Fruit fly (Drosophila melanogaster) whole organism, embryonic: ENCODE results near the gene mRpL13.

Experiments used
- Antp ChIP-seq: fragments of 200-800 bp; sonication (Bioruptor generic); optimal IDR thresholded peaks from 3 replicates; lab custom pipeline; 2016; ENCODE audit warnings: missing biosample characterization, missing genetic modification characterization
- CG10147 ChIP-seq: fragments of 200-800 bp; sonication (Bioruptor generic); optimal IDR thresholded peaks from 2 replicates; lab custom pipeline; 2019; ENCODE audit warnings: missing biosample characterization, mild to moderate bottlenecking, missing genetic modification characterization, moderate library complexity
- CG10267 ChIP-seq: fragments of 200-800 bp; sonication (Bioruptor generic); optimal IDR thresholded peaks from 2 replicates; lab custom pipeline; 2018; ENCODE audit warnings: missing biosample characterization, mild to moderate bottlenecking, missing genetic modification characterization, moderate library complexity
- CG11696 ChIP-seq: fragments of 200-800 bp; sonication (Bioruptor generic); IDR thresholded peaks from 2 replicates; pipeline ENCODE4 v1.3.6; 2022; ENCODE audit warnings: missing biosample characterization, missing genetic modification characterization
- CG12071 ChIP-seq: fragments of 200-800 bp; sonication (Bioruptor generic); optimal IDR thresholded peaks from 3 replicates; lab custom pipeline; 2018; ENCODE audit warnings: missing biosample characterization, mild to moderate bottlenecking, missing genetic modification characterization
- CG14965 ChIP-seq: fragments of 200-800 bp; sonication (Bioruptor generic); optimal IDR thresholded peaks from 2 replicates; lab custom pipeline; 2016; ENCODE audit warnings: missing biosample characterization, missing genetic modification characterization, borderline replicate concordance
- CG15696 ChIP-seq: fragments of 200-800 bp; sonication (Bioruptor generic); optimal IDR thresholded peaks from 2 replicates; lab custom pipeline; 2019; ENCODE audit warnings: missing biosample characterization, mild to moderate bottlenecking, missing genetic modification characterization, moderate library complexity
- CG17359 ChIP-seq: fragments of 200-800 bp; sonication (Bioruptor generic); optimal IDR thresholded peaks from 3 replicates; lab custom pipeline; 2018; ENCODE audit warnings: missing biosample characterization, mild to moderate bottlenecking, missing genetic modification characterization, moderate library complexity
- CG1792 ChIP-seq: fragments of 200-800 bp; sonication (Bioruptor generic); optimal IDR thresholded peaks from 2 replicates; lab custom pipeline; 2016; ENCODE audit warnings: missing biosample characterization, missing genetic modification characterization
- CG18262 ChIP-seq: fragments of 200-800 bp; optimal IDR thresholded peaks from 3 replicates; lab custom pipeline; 2019; ENCODE audit warnings: missing biosample characterization, mild to moderate bottlenecking, missing genetic modification characterization, moderate library complexity
- CG2875 ChIP-seq: fragments of 200-800 bp; sonication (Bioruptor generic); optimal IDR thresholded peaks from 2 replicates; lab custom pipeline; 2017; ENCODE audit warnings: missing biosample characterization, mild to moderate bottlenecking, missing genetic modification characterization, missing genetic modification reagents
- CG31224 ChIP-seq: fragments of 200-800 bp; sonication (Bioruptor generic); IDR thresholded peaks from 2 replicates; pipeline ENCODE4 v1.3.6; 2022; ENCODE audit warnings: missing biosample characterization, missing genetic modification characterization
- CG3163 ChIP-seq: fragments of 200-800 bp; sonication (Bioruptor generic); optimal IDR thresholded peaks from 3 replicates; lab custom pipeline; 2016; ENCODE audit warnings: missing biosample characterization, missing genetic modification characterization
- CG32532 ChIP-seq: fragments of 200-800 bp; sonication (Bioruptor generic); IDR thresholded peaks from 2 replicates; pipeline ENCODE4 v1.3.6; 2022; ENCODE audit warnings: missing biosample characterization, missing genetic modification characterization
- CG32767 ChIP-seq: fragments of 200-800 bp; sonication (Bioruptor generic); IDR thresholded peaks from 2 replicates; pipeline ENCODE4 v1.3.6; 2022; ENCODE audit warnings: missing biosample characterization, missing genetic modification characterization
- CG42726 ChIP-seq: fragments of 200-800 bp; sonication (Bioruptor generic); IDR thresholded peaks from 2 replicates; pipeline ENCODE4 v1.3.6; 2022; ENCODE audit warnings: missing biosample characterization, missing genetic modification characterization; ENCODE audit not compliant: partially characterized antibody
- CG43689 ChIP-seq: fragments of 200-800 bp; sonication (Bioruptor generic); IDR thresholded peaks from 2 replicates; pipeline ENCODE4 v1.3.6; 2022; ENCODE audit warnings: missing biosample characterization, missing genetic modification characterization
- CG4707 ChIP-seq: fragments of 200-800 bp; sonication (Bioruptor generic); optimal IDR thresholded peaks from 2 replicates; lab custom pipeline; 2018; ENCODE audit warnings: missing biosample characterization, mild to moderate bottlenecking, missing genetic modification characterization, moderate library complexity
- CG5245 ChIP-seq: fragments of 200-800 bp; sonication (Bioruptor generic); optimal IDR thresholded peaks from 3 replicates; lab custom pipeline; 2016; ENCODE audit warnings: missing biosample characterization, missing genetic modification characterization
- CG7556 ChIP-seq: fragments of 200-800 bp; sonication (Bioruptor generic); optimal IDR thresholded peaks from 2 replicates; lab custom pipeline; 2017; ENCODE audit warnings: missing biosample characterization, mild to moderate bottlenecking, missing genetic modification characterization
- CG7928 ChIP-seq: fragments of 200-800 bp; sonication (Bioruptor generic); optimal IDR thresholded peaks from 2 replicates; lab custom pipeline; 2017; ENCODE audit warnings: missing biosample characterization, mild to moderate bottlenecking, missing genetic modification characterization
- CG8089 ChIP-seq: fragments of 200-800 bp; sonication (Bioruptor generic); optimal IDR thresholded peaks from 3 replicates; lab custom pipeline; 2016; ENCODE audit warnings: missing biosample characterization, missing genetic modification characterization
- D ChIP-seq, 2 experiments: fragments of 200-800 bp in 1 of 2; fragments of >200 bp in 1 of 2; sonication (Bioruptor generic) in 1 of 2; optimal IDR thresholded peaks; 2 replicates in 1 of 2; 3 replicates in 1 of 2; lab custom pipeline; 2017; ENCODE audit warnings: mild to moderate bottlenecking in 1 of 2, missing biosample characterization in 1 of 2, missing genetic modification characterization in 1 of 2, missing genetic modification reagents in 1 of 2
- Fer2 ChIP-seq: fragments of 200-800 bp; sonication (Bioruptor generic); optimal IDR thresholded peaks from 2 replicates; lab custom pipeline; 2018; ENCODE audit warnings: missing biosample characterization, mild to moderate bottlenecking, missing genetic modification characterization, moderate library complexity
- Mad ChIP-seq: fragments of 200-800 bp; sonication (Bioruptor generic); optimal IDR thresholded peaks from 2 replicates; lab custom pipeline; 2016; ENCODE audit warnings: missing biosample characterization, missing genetic modification characterization
- Mrtf ChIP-seq: fragments of 200-800 bp; sonication (Bioruptor generic); IDR thresholded peaks from 3 replicates; pipeline ENCODE4 v1.3.6; 2022; ENCODE audit warnings: missing biosample characterization, missing genetic modification characterization
- Oli ChIP-seq: fragments of 200-800 bp; sonication (Bioruptor generic); optimal IDR thresholded peaks from 2 replicates; lab custom pipeline; 2018; ENCODE audit warnings: missing biosample characterization, mild to moderate bottlenecking, missing genetic modification characterization, moderate library complexity
- PHDP ChIP-seq: fragments of 200-800 bp; sonication (Bioruptor generic); optimal IDR thresholded peaks from 3 replicates; lab custom pipeline; 2018; ENCODE audit warnings: missing biosample characterization, mild to moderate bottlenecking, missing genetic modification characterization, moderate library complexity
- Sin3A ChIP-seq: fragments of >200 bp; optimal IDR thresholded peaks from 2 replicates; lab custom pipeline; 2018
- Stat92E ChIP-seq, 3 experiments: fragments of >200 bp in 2 of 3; fragments of 200-800 bp in 1 of 3; sonication (Bioruptor generic) in 1 of 3; optimal IDR thresholded peaks; 2 replicates each; lab custom pipeline; 2017 to 2019; ENCODE audit warnings: missing biosample characterization in 3 of 3, missing genetic modification characterization in 3 of 3, mild to moderate bottlenecking in 1 of 3, moderate library complexity in 1 of 3
- ac ChIP-seq: fragments of 200-800 bp; sonication (Bioruptor generic); optimal IDR thresholded peaks from 3 replicates; lab custom pipeline; 2017; ENCODE audit warnings: missing biosample characterization, mild to moderate bottlenecking, missing genetic modification characterization
- amos ChIP-seq: fragments of 200-800 bp; sonication (Bioruptor generic); IDR thresholded peaks from 2 replicates; pipeline ENCODE4 v1.3.6; 2022; ENCODE audit warnings: missing biosample characterization, missing genetic modification characterization; ENCODE audit not compliant: partially characterized antibody
- cad ChIP-seq: fragments of >200 bp; optimal IDR thresholded peaks from 2 replicates; lab custom pipeline; 2017; ENCODE audit warnings: missing biosample characterization, missing genetic modification characterization
- ci ChIP-seq: fragments of 200-800 bp; sonication (Bioruptor generic); IDR thresholded peaks from 3 replicates; pipeline ENCODE4 v1.3.6; 2022; ENCODE audit warnings: missing biosample characterization, missing genetic modification characterization
- da ChIP-seq: fragments of 200-800 bp; sonication (Bioruptor generic); optimal IDR thresholded peaks from 2 replicates; lab custom pipeline; 2016; ENCODE audit warnings: missing biosample characterization, missing genetic modification characterization
- dati ChIP-seq: fragments of 200-800 bp; sonication (Bioruptor generic); IDR thresholded peaks from 2 replicates; pipeline ENCODE4 v1.3.6; 2022; ENCODE audit warnings: missing biosample characterization, missing genetic modification characterization
- gro ChIP-seq: fragments of 200-800 bp; sonication (Bioruptor generic); optimal IDR thresholded peaks from 2 replicates; lab custom pipeline; 2016; ENCODE audit warnings: missing biosample characterization, missing genetic modification characterization
- gt ChIP-seq: fragments of 200-800 bp; sonication (Bioruptor generic); IDR thresholded peaks from 2 replicates; pipeline ENCODE4 v1.3.6; 2022; ENCODE audit warnings: missing biosample characterization, missing genetic modification characterization
- hth ChIP-seq: fragments of >200 bp; optimal IDR thresholded peaks from 2 replicates; lab custom pipeline; 2017; ENCODE audit warnings: inconsistent platforms
- jing ChIP-seq: fragments of 200-800 bp; sonication (Bioruptor generic); optimal IDR thresholded peaks from 2 replicates; lab custom pipeline; 2018; ENCODE audit warnings: missing biosample characterization, mild to moderate bottlenecking, missing genetic modification characterization
- kah ChIP-seq: fragments of 200-800 bp; sonication (Bioruptor generic); optimal IDR thresholded peaks from 2 replicates; lab custom pipeline; 2018; ENCODE audit warnings: missing biosample characterization, mild to moderate bottlenecking, missing genetic modification characterization
- kni ChIP-seq: fragments of 200-800 bp; sonication (Bioruptor generic); optimal IDR thresholded peaks from 3 replicates; lab custom pipeline; 2017; ENCODE audit warnings: mild to moderate bottlenecking, missing biosample characterization, missing genetic modification reagents, missing genetic modification characterization
- nerfin-1 ChIP-seq: fragments of 200-800 bp; sonication (Bioruptor generic); optimal IDR thresholded peaks from 3 replicates; lab custom pipeline; 2019; ENCODE audit warnings: missing biosample characterization, mild to moderate bottlenecking, missing genetic modification characterization, moderate library complexity
- nerfin-2 ChIP-seq: fragments of 200-800 bp; sonication (Bioruptor generic); IDR thresholded peaks from 2 replicates; pipeline ENCODE4 v1.3.6; 2022; ENCODE audit warnings: missing biosample characterization, missing genetic modification characterization; ENCODE audit not compliant: partially characterized antibody
- nmo ChIP-seq: fragments of 200-800 bp; sonication (Bioruptor generic); optimal IDR thresholded peaks from 2 replicates; lab custom pipeline; 2018; ENCODE audit warnings: missing biosample characterization, mild to moderate bottlenecking, missing genetic modification characterization, moderate library complexity
- onecut ChIP-seq: fragments of 200-800 bp; sonication (Bioruptor generic); IDR thresholded peaks from 2 replicates; pipeline ENCODE4 v1.3.6; 2022; ENCODE audit warnings: missing biosample characterization, missing genetic modification characterization
- sens ChIP-seq: fragments of 200-800 bp; sonication (Bioruptor generic); peaks from one replicate; lab custom pipeline; 2016; ENCODE audit warnings: missing biosample characterization, missing genetic modification characterization
- seq ChIP-seq: fragments of 200-800 bp; sonication (Bioruptor generic); IDR thresholded peaks from 2 replicates; pipeline ENCODE4 v1.3.6; 2022; ENCODE audit warnings: missing biosample characterization, missing genetic modification characterization
- shn ChIP-seq: fragments of 200-800 bp; sonication (Bioruptor generic); optimal IDR thresholded peaks from 3 replicates; lab custom pipeline; 2016; ENCODE audit warnings: missing biosample characterization, missing genetic modification characterization
- slp2 ChIP-seq: fragments of 200-800 bp; sonication (Bioruptor generic); optimal IDR thresholded peaks from 2 replicates; lab custom pipeline; 2016; ENCODE audit warnings: missing biosample characterization, missing genetic modification characterization
- sqz ChIP-seq: fragments of 200-800 bp; sonication (Bioruptor generic); optimal IDR thresholded peaks from 3 replicates; lab custom pipeline; 2018; ENCODE audit warnings: missing biosample characterization, mild to moderate bottlenecking, missing genetic modification characterization
- yki ChIP-seq: fragments of >200 bp; optimal IDR thresholded peaks from 3 replicates; lab custom pipeline; 2018

The mRpL13 gene

dm6 chr2L:18906615-18907014 lies 47.6 kb upstream of the mRpL13 start (continued):
- TF ChIP-seq Stat92E (GFP tag; optimal IDR thresholded peaks at IDR 0.05; lab: Kevin White, UChicago) (no peak), CG3163 (GFP tag; lab: Kevin White, UChicago) (no peak), slp2 (GFP tag; lab: Kevin White, UChicago) (no peak), D (optimal IDR thresholded peaks at IDR 0.05; lab: Kevin White, UChicago) (no peak), D (GFP tag; optimal IDR thresholded peaks at IDR 0.05; lab: Kevin White, UChicago) (peak; percentile 61), nerfin-2 (GFP tag; lab: Robert Waterston, UW) (no peak), jing (no peak), nerfin-1 (tag; lab: Kevin White, UChicago) (peak; percentile 16), CG18262 (peak; percentile 79), da (GFP tag; lab: Kevin White, UChicago) (no peak), ac (GFP tag; lab: Kevin White, UChicago) (no peak), CG17359 (tag; lab: Kevin White, UChicago) (peak; percentile 53), Antp (no peak), kah (peak; percentile 16), ci (0 out of 3 replicates have a peak, but pooled peaks have one; percentile 39), CG10147 (GFP tag; lab: Kevin White, UChicago) (no peak), yki (lab: Kevin White, UChicago) (no peak), CG32767 (no peak), PHDP (no peak), gt (GFP tag; lab: Robert Waterston, UW) (no peak), CG32532 (GFP tag; lab: Robert Waterston, UW) (peak; percentile 40; the same call in 1 of the 2 replicates), CG10267 (tag; lab: Kevin White, UChicago) (peak; percentile 55), CG12071 (GFP tag; lab: Kevin White, UChicago) (no peak), CG5245 (GFP tag; lab: Kevin White, UChicago) (peak; percentile 29), kni (no peak), Mrtf (GFP tag; lab: Robert Waterston, UW) (no peak), CG11696 (GFP tag; lab: Robert Waterston, UW) (0 out of 2 replicates have a peak, but pooled peaks have one; percentile 10), CG42726 (GFP tag; lab: Robert Waterston, UW) (no peak), CG2875 (GFP tag; lab: Kevin White, UChicago) (peak; percentile 20), CG31224 (GFP tag; lab: Robert Waterston, UW) (no peak), onecut (GFP tag; lab: Robert Waterston, UW) (0 out of 2 replicates have a peak, but pooled peaks have one; percentile 15), CG15696 (peak; percentile 72), CG7928 (GFP tag; lab: Kevin White, UChicago) (no peak), Sin3A (lab: Kevin White, UChicago) (no peak), sqz (no peak), amos (GFP tag; lab: Robert Waterston, UW) (no peak), CG4707 (GFP tag; lab: Kevin White, UChicago) (no peak), cad (GFP tag; lab: Kevin White, UChicago) (no peak), CG1792 (no peak), CG7556 (no peak), dati (GFP tag; lab: Robert Waterston, UW) (no peak), nmo (GFP tag; lab: Kevin White, UChicago) (peak; percentile 61), CG14965 (GFP tag; lab: Kevin White, UChicago) (no peak), Fer2 (tag; lab: Kevin White, UChicago) (no peak), Mad (no peak), hth (lab: Kevin White, UChicago) (no peak), CG43689 (GFP tag; lab: Robert Waterston, UW) (no peak), Oli (tag; lab: Kevin White, UChicago) (no peak), shn (GFP tag; lab: Kevin White, UChicago) (no peak), sens (peak; percentile 67), CG8089 (GFP tag; lab: Kevin White, UChicago) (no peak), seq (GFP tag; lab: Robert Waterston, UW) (no peak), gro (GFP tag; lab: Kevin White, UChicago) (no peak)
